Worm (Caenorhabditis elegans): Measurements from ENCODE around the gene Y82E9BR.17.

Gene Y82E9BR.17

DNA sequence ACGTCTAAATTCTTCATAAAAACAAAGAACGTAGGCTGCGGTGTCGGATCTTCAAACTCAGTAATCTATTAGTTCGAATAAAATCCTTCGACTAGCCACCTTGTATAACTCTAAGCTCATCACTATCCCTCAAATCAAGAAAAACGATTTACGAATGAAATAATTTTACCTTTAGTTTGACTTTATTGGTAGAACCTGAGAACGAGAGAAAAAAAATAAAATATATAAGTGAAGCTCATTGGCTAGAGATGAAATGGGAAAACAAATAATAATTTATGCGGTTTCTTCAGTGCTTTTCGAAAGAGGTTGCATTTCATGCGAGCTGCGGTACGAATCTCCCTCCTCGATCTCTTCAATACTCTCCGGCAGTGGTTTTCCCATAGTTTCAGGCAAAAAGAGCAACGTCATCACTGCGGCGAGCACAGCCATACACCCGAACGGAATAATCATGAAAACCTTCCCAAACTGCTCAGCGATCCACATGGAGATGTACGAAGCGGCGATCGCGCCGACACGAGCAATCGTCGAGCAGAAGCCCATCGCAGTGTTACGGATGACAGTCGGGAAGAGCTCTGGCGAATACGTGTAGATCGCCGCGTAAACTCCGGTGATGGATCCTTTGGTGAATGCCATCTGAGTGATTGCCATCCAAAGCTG lies 35.7 kb downstream of the Y82E9BR.17 start (continued):
- TF ChIP-seq spr-3 (GFP tag; optimal IDR thresholded peaks at IDR 0.05) (peak; percentile 75), lim-7 (GFP tag; IDR thresholded peaks at IDR 0.05) (0 out of 2 replicates have a peak, but pooled peaks have one; percentile 22), F26F4.8 (GFP tag; conservative IDR thresholded peaks at IDR 0.05) (no peak), egl-43 (GFP tag; IDR thresholded peaks at IDR 0.05) (no peak; the same call in none of the 2 replicates), php-3 (GFP tag; IDR thresholded peaks at IDR 0.05) (no peak; the same call in 1 of the 2 replicates), hlh-30 (tag; optimal IDR thresholded peaks at IDR 0.05; ENCODE audit: insufficient read depth) (peak; percentile 25), attf-4 (tag; optimal IDR thresholded peaks at IDR 0.05) (peak; percentile 40), zfp-3 (GFP tag; conservative IDR thresholded peaks at IDR 0.05) (peak; percentile 93), aha-1 (tag) (peak; percentile 97), F49E8.2 (tag; optimal IDR thresholded peaks at IDR 0.05; ENCODE audit: borderline replicate concordance) (peak; percentile 90), arid-1 (GFP tag; conservative IDR thresholded peaks at IDR 0.05) (peak; percentile 66; the same call in 1 of the 2 replicates), Y75B8A.6 (GFP tag; IDR thresholded peaks at IDR 0.05) (peak; percentile 90), snpc-1.2 (GFP tag; IDR thresholded peaks at IDR 0.05) (peak; percentile 71), madf-5 (GFP tag; IDR thresholded peaks at IDR 0.05) (peak; percentile 42 to 50; a peak in 1 of 4 replicates), zag-1 (tag; optimal IDR thresholded peaks at IDR 0.05) (no peak), lsy-2 (tag; optimal IDR thresholded peaks at IDR 0.05) (peak; percentile 81 to 87), hmg-1.1 (GFP tag; IDR thresholded peaks at IDR 0.05) (peak; percentile 56), F10B5.3 (tag; optimal IDR thresholded peaks at IDR 0.05) (peak; percentile 38), mdt-29 (GFP tag; IDR thresholded peaks at IDR 0.05) (peak; percentile 79; the same call in 1 of the 2 replicates), ztf-11 (tag; optimal IDR thresholded peaks at IDR 0.05) (no peak), nhr-42 (GFP tag; IDR thresholded peaks at IDR 0.05) (peak; percentile 40; the same call in 1 of the 2 replicates), lin-13 (GFP tag; optimal IDR thresholded peaks at IDR 0.05) (peak; percentile 93), nhr-77 (tag; optimal IDR thresholded peaks at IDR 0.05) (peak; percentile 90), unc-39 (tag; optimal IDR thresholded peaks at IDR 0.05) (no peak), nhr-11 (tag; optimal IDR thresholded peaks at IDR 0.05) (no peak), mxl-2 (GFP tag; conservative IDR thresholded peaks at IDR 0.05) (peak; percentile 58; the same call in 1 of the 2 replicates), tag-97 (GFP tag; IDR thresholded peaks at IDR 0.05) (no peak), R02D3.7 (tag; optimal IDR thresholded peaks at IDR 0.05) (peak; percentile 35), Y5F2A.4 (GFP tag; optimal IDR thresholded peaks at IDR 0.05) (peak; percentile 74), ztf-7 (tag; optimal IDR thresholded peaks at IDR 0.05) (no peak), dve-1 (tag; optimal IDR thresholded peaks at IDR 0.05; ENCODE audit: insufficient read depth) (peak; percentile 76), ceh-20 (GFP tag; IDR thresholded peaks at IDR 0.05) (peak; percentile 9; the same call in 1 of the 2 replicates), mep-1 (tag; optimal IDR thresholded peaks at IDR 0.05) (peak; percentile 94), madf-9 (GFP tag; conservative IDR thresholded peaks at IDR 0.05) (peak; percentile 16), ceh-62 (tag; optimal IDR thresholded peaks at IDR 0.05) (no peak), ceh-28 (tag; optimal IDR thresholded peaks at IDR 0.05) (no peak), ceh-32 (tag; optimal IDR thresholded peaks at IDR 0.05; ENCODE audit: poor library complexity) (no peak), cey-2 (tag; optimal IDR thresholded peaks at IDR 0.05; ENCODE audit: borderline replicate concordance, insufficient read depth) (no peak), set-16 (GFP tag; IDR thresholded peaks at IDR 0.05) (peak; percentile 74), zip-11 (GFP tag; IDR thresholded peaks at IDR 0.05) (no peak), daf-16 (GFP tag; optimal IDR thresholded peaks at IDR 0.05) (peak; percentile 24 to 37), daf-16 (tag; optimal IDR thresholded peaks at IDR 0.05) (peak; percentile 57), D1046.2 (GFP tag; IDR thresholded peaks at IDR 0.05) (no peak), lir-3 (tag; optimal IDR thresholded peaks at IDR 0.05) (peak; percentile 6), hif-1 (tag; optimal IDR thresholded peaks at IDR 0.05) (peak in 1 of 2 experiments; percentile 70), ZK337.2 (GFP tag; IDR thresholded peaks at IDR 0.05) (no peak), ctbp-1 (GFP tag; IDR thresholded peaks at IDR 0.05) (peak; percentile 83), daf-19 (GFP tag; conservative IDR thresholded peaks at IDR 0.05) (peak; percentile 97; the same call in 1 of the 2 replicates), egl-27 (tag; optimal IDR thresholded peaks at IDR 0.05) (no peak)
